Worm (Caenorhabditis elegans) whole organism, early embryonic: ENCODE measurements around the gene T21D12.14.

Source experiments
- B0310.2 ChIP-seq: sonication (generic microtip); optimal IDR thresholded peaks from 2 replicates; lab custom pipeline; 2016; ENCODE audit warnings: mild to moderate bottlenecking, missing genetic modification characterization, missing compliant biosample characterization
- F13C5.2 ChIP-seq: sonication (generic microtip); optimal IDR thresholded peaks from 2 replicates; lab custom pipeline; 2017; ENCODE audit warnings: mild to moderate bottlenecking, missing genetic modification characterization, inconsistent platforms, missing compliant biosample characterization
- aly-1 ChIP-seq: sonication (generic microtip); optimal IDR thresholded peaks from 2 replicates; lab custom pipeline; 2016; ENCODE audit warnings: missing genetic modification characterization, missing compliant biosample characterization
- ama-1 ChIP-seq: fragments of 150-350 bp; optimal IDR thresholded peaks from 2 replicates; lab custom pipeline; 2014
- ceh-13 ChIP-seq: fragments of 200-800 bp; sonication (Bioruptor generic); optimal IDR thresholded peaks from 2 replicates; lab custom pipeline; 2018; ENCODE audit warnings: mild to moderate bottlenecking, missing genetic modification characterization, missing compliant biosample characterization
- ceh-36 ChIP-seq: sonication (generic microtip); optimal IDR thresholded peaks from 2 replicates; lab custom pipeline; 2016; ENCODE audit warnings: missing genetic modification characterization, inconsistent platforms, missing compliant biosample characterization
- ets-7 ChIP-seq: sonication (generic microtip); optimal IDR thresholded peaks from 2 replicates; lab custom pipeline; 2016; ENCODE audit warnings: missing genotype, missing genetic modification characterization, missing compliant biosample characterization
- flt-1 ChIP-seq: fragments of 200-800 bp; sonication (Bioruptor generic); IDR thresholded peaks from 2 replicates; pipeline ENCODE4 v1.3.6; 2022; ENCODE audit warnings: missing genetic modification characterization, missing compliant biosample characterization
- hmbx-1 ChIP-seq: sonication (generic microtip); optimal IDR thresholded peaks from 2 replicates; lab custom pipeline; 2016; ENCODE audit warnings: mild to moderate bottlenecking, missing genetic modification characterization, missing compliant biosample characterization
- hmg-4 ChIP-seq: fragments of 200-800 bp; sonication (Bioruptor generic); optimal IDR thresholded peaks from 2 replicates; lab custom pipeline; 2018; ENCODE audit warnings: mild to moderate bottlenecking, missing genetic modification characterization, missing compliant biosample characterization
- hnd-1 ChIP-seq: sonication (generic microtip); optimal IDR thresholded peaks from 2 replicates; lab custom pipeline; 2016; ENCODE audit warnings: missing genetic modification characterization, missing compliant biosample characterization
- pes-1 ChIP-seq: fragments of 200-800 bp; sonication (Bioruptor generic); IDR thresholded peaks from 2 replicates; pipeline ENCODE4 v1.3.6; 2022; ENCODE audit warnings: missing genetic modification reagents, missing genetic modification characterization, missing compliant biosample characterization
- scrt-1 ChIP-seq: fragments of 200-800 bp; sonication (Bioruptor generic); IDR thresholded peaks from 2 replicates; pipeline ENCODE4 v1.3.6; 2022; ENCODE audit warnings: missing genetic modification characterization, missing compliant biosample characterization
- sea-1 ChIP-seq: fragments of 200-800 bp; sonication (Bioruptor generic); conservative IDR thresholded peaks from 2 replicates; pipeline ENCODE4 v1.3.6; 2022; ENCODE audit warnings: missing genetic modification characterization, missing compliant biosample characterization
- tbx-11 ChIP-seq: fragments of 200-800 bp; sonication (Bioruptor generic); IDR thresholded peaks from 2 replicates; pipeline ENCODE4 v1.3.6; 2022; ENCODE audit warnings: missing genetic modification characterization, missing compliant biosample characterization
- tbx-37 ChIP-seq: fragments of 200-800 bp; sonication (Bioruptor generic); conservative IDR thresholded peaks from 2 replicates; pipeline ENCODE4 v1.3.6; 2022; ENCODE audit warnings: missing genetic modification reagents, missing genetic modification characterization, missing compliant biosample characterization
- tra-4 ChIP-seq: sonication (generic microtip); optimal IDR thresholded peaks from 2 replicates; lab custom pipeline; 2017; ENCODE audit warnings: missing genetic modification characterization, missing compliant biosample characterization

The T21D12.14 gene

ce11 chrIV:303264-303663 is 15.3 kb upstream of the T21D12.14 start:
- TF ChIP-seq F13C5.2 (tag; lab: Kevin White, UChicago) (no peak), sea-1 (GFP tag; lab: Robert Waterston, UW) (no peak), tbx-11 (no peak), pes-1 (no peak), hnd-1 (tag; lab: Kevin White, UChicago) (no peak)

ce11 chrIV:302743-303142 is 14.8 kb upstream of the T21D12.14 start:
- no peak for TF ChIP-seq ets-7

- TF ChIP-seq pes-1 (no peak), ets-7 (no peak), tbx-11 (no peak)
Observed at ce11 chrIV:300307-300706, 12.4 kb upstream of the T21D12.14 start.

- no peak for TF ChIP-seq ets-7
- no peak for TF ChIP-seq hmbx-1 (tag; lab: Kevin White, UChicago)
- TF ChIP-seq tbx-37 (GFP tag; lab: Robert Waterston, UW) = no peak
- TF ChIP-seq sea-1 (GFP tag; lab: Robert Waterston, UW) = no peak
- TF ChIP-seq tbx-11 = no peak
- TF ChIP-seq ceh-36 (tag; lab: Kevin White, UChicago) = no peak
- no peak for TF ChIP-seq flt-1 (GFP tag; lab: Robert Waterston, UW)
- no peak for TF ChIP-seq pes-1
- no peak for TF ChIP-seq aly-1 (tag; lab: Kevin White, UChicago)
- TF ChIP-seq ama-1 (lab: Kevin White, UChicago) = no peak
- TF ChIP-seq tra-4 (tag; lab: Kevin White, UChicago) = no peak
Observed at ce11 chrIV:299190-299589, 11.3 kb upstream of the T21D12.14 start.

ce11 chrIV:298204-298603 is 10.3 kb upstream of the T21D12.14 start, which contains the start of gene pnp-1:
TSS of gene pnp-1 (minus strand) at chrIV:298304.
- TF ChIP-seq hmg-4 (GFP tag; lab: Kevin White, UChicago) (no peak), F13C5.2 (tag; lab: Kevin White, UChicago) (no peak), pes-1 (no peak), ets-7 (no peak), tbx-11 (no peak), ama-1 (lab: Kevin White, UChicago) (no peak), tra-4 (tag; lab: Kevin White, UChicago) (no peak), tbx-37 (GFP tag; lab: Robert Waterston, UW) (no peak), ceh-36 (tag; lab: Kevin White, UChicago) (no peak), hnd-1 (tag; lab: Kevin White, UChicago) (no peak), ceh-13 (GFP tag; lab: Kevin White, UChicago) (no peak), hmbx-1 (tag; lab: Kevin White, UChicago) (no peak), scrt-1 (no peak), sea-1 (GFP tag; lab: Robert Waterston, UW) (no peak), B0310.2 (tag; lab: Kevin White, UChicago) (no peak), aly-1 (tag; lab: Kevin White, UChicago) (no peak)

- no peak for TF ChIP-seq hnd-1 (tag; lab: Kevin White, UChicago)
- TF ChIP-seq sea-1 (GFP tag; lab: Robert Waterston, UW) = no peak
- no peak for TF ChIP-seq tbx-37 (GFP tag; lab: Robert Waterston, UW)
- no peak for TF ChIP-seq pes-1
- TF ChIP-seq ets-7 = no peak
- TF ChIP-seq aly-1 (tag; lab: Kevin White, UChicago) = no peak
- no peak for TF ChIP-seq B0310.2 (tag; lab: Kevin White, UChicago)
Observed at ce11 chrIV:296849-297248, 8.9 kb upstream of the T21D12.14 start.

ce11 chrIV:295734-296201 is 7.8 kb upstream of the T21D12.14 start:
- no peak for TF ChIP-seq ets-7

- TF ChIP-seq ama-1 (lab: Kevin White, UChicago) (no peak), B0310.2 (tag; lab: Kevin White, UChicago) (no peak), hnd-1 (tag; lab: Kevin White, UChicago) (no peak), ets-7 (no peak), F13C5.2 (tag; lab: Kevin White, UChicago) (no peak), scrt-1 (no peak), hmbx-1 (tag; lab: Kevin White, UChicago) (no peak), flt-1 (GFP tag; lab: Robert Waterston, UW) (no peak), aly-1 (tag; lab: Kevin White, UChicago) (no peak), hmg-4 (GFP tag; lab: Kevin White, UChicago) (no peak), ceh-36 (tag; lab: Kevin White, UChicago) (no peak), ceh-13 (GFP tag; lab: Kevin White, UChicago) (no peak)
Observed at ce11 chrIV:294737-295136, 6.8 kb upstream of the T21D12.14 start.

- TF ChIP-seq aly-1 (tag; lab: Kevin White, UChicago) (no peak), B0310.2 (tag; lab: Kevin White, UChicago) (no peak), tbx-37 (GFP tag; lab: Robert Waterston, UW) (no peak), pes-1 (no peak), scrt-1 (no peak), ama-1 (lab: Kevin White, UChicago) (no peak), sea-1 (GFP tag; lab: Robert Waterston, UW) (no peak), hnd-1 (tag; lab: Kevin White, UChicago) (no peak)
Observed at ce11 chrIV:293995-294700, 6.2 kb upstream of the T21D12.14 start.
